Worm (Caenorhabditis elegans): ENCODE results near the gene fos-1.

DNA sequence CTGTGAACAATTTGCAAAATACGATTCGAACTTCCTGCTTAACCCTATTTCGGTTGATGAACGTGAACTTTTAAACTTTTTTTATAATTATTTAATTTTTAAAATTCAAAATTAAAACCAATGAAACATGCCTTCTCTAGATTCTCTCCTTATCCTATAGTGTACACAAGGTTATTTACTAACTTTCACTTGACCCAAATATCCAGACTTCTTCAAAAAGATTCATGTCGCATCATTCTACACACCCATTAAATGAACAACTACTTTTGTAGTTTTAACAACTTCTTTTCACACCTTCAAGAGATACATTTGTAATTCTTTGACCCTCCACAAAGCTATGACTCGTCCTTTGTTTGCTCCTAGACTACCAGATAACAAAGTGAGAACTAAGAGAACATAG is 20.7 kb upstream of the fos-1 start:
- no peak for TF ChIP-seq hlh-30 (tag; optimal IDR thresholded peaks at IDR 0.05; ENCODE audit: insufficient read depth)
- no peak for TF ChIP-seq ceh-24 (tag; optimal IDR thresholded peaks at IDR 0.05)
- TF ChIP-seq fax-1 (tag; optimal IDR thresholded peaks at IDR 0.05), result no peak
- no peak for TF ChIP-seq elt-4 (tag; optimal IDR thresholded peaks at IDR 0.05)
- no peak for TF ChIP-seq elt-2 (tag; optimal IDR thresholded peaks at IDR 0.05)
- no peak for TF ChIP-seq hlh-6 (tag; optimal IDR thresholded peaks at IDR 0.05)
- TF ChIP-seq unc-86 (tag; optimal IDR thresholded peaks at IDR 0.05), result no peak
- no peak for TF ChIP-seq ama-1 (optimal IDR thresholded peaks at IDR 0.05)
- TF ChIP-seq nhr-11 (tag; optimal IDR thresholded peaks at IDR 0.05), result no peak
- no peak for TF ChIP-seq ceh-18 (tag; optimal IDR thresholded peaks at IDR 0.05)
